Worm (Caenorhabditis elegans) whole organism, L3 larva: Measurements from ENCODE around the gene B0024.3.

Source experiments
- aly-2 ChIP-seq: fragments of 150-350 bp; optimal IDR thresholded peaks from 2 replicates; lab custom pipeline; 2014; ENCODE audit warnings: missing biosample characterization, missing genetic modification characterization
- ceh-82 ChIP-seq: fragments of 150-350 bp; optimal IDR thresholded peaks from 2 replicates; lab custom pipeline; 2014; ENCODE audit warnings: missing biosample characterization, missing genetic modification characterization
- ceh-9 ChIP-seq: sonication (generic microtip); optimal IDR thresholded peaks from 2 replicates; lab custom pipeline; 2018; ENCODE audit warnings: missing biosample characterization, missing genetic modification characterization
- egl-5 ChIP-seq: fragments of 150-350 bp; optimal IDR thresholded peaks from 2 replicates; lab custom pipeline; 2017; ENCODE audit warnings: missing biosample characterization, missing genetic modification reagents, missing genetic modification characterization, inconsistent platforms
- elt-2 ChIP-seq: sonication (generic microtip); optimal IDR thresholded peaks from 2 replicates; lab custom pipeline; 2016; ENCODE audit warnings: missing genetic modification reagents, mild to moderate bottlenecking, missing genetic modification characterization, missing compliant biosample characterization
- elt-3 ChIP-seq, 3 experiments: fragments of 150-350 bp in 1 of 3; sonication (generic microtip) in 2 of 3; optimal IDR thresholded peaks; 2 replicates in 2 of 3; 4 replicates in 1 of 3; lab custom pipeline; 2014 to 2017; ENCODE audit warnings: missing biosample characterization in 3 of 3, missing genetic modification characterization in 3 of 3
- eor-1 ChIP-seq, 2 experiments: fragments of 150-350 bp; optimal IDR thresholded peaks; 2 replicates each; lab custom pipeline; 2014 to 2018; ENCODE audit warnings: missing biosample characterization in 2 of 2, missing genetic modification characterization in 2 of 2
- fkh-10 ChIP-seq: sonication (generic microtip); optimal IDR thresholded peaks from 2 replicates; lab custom pipeline; 2017; ENCODE audit warnings: missing biosample characterization, missing genetic modification reagents, missing genetic modification characterization
- fkh-2 ChIP-seq: fragments of 150-350 bp; optimal IDR thresholded peaks from 2 replicates; lab custom pipeline; 2014; ENCODE audit warnings: missing biosample characterization, missing genetic modification reagents, missing genetic modification characterization
- fos-1 ChIP-seq: fragments of 150-350 bp; optimal IDR thresholded peaks from 2 replicates; lab custom pipeline; 2014; ENCODE audit warnings: missing biosample characterization, missing genetic modification characterization
- hmg-11 ChIP-seq: sonication (generic microtip); optimal IDR thresholded peaks from 2 replicates; lab custom pipeline; 2016; ENCODE audit warnings: missing genetic modification characterization, missing compliant biosample characterization
- jun-1 ChIP-seq: fragments of 150-350 bp; optimal IDR thresholded peaks from 2 replicates; lab custom pipeline; 2014; ENCODE audit warnings: missing biosample characterization, missing genetic modification reagents, missing genetic modification characterization
- lin-15B ChIP-seq: fragments of 150-350 bp; optimal IDR thresholded peaks from 2 replicates; lab custom pipeline; 2014; ENCODE audit warnings: missing biosample characterization, missing genetic modification characterization
- lin-39 ChIP-seq: fragments of 150-350 bp; optimal IDR thresholded peaks from 2 replicates; lab custom pipeline; 2018; ENCODE audit warnings: missing biosample characterization, missing genetic modification reagents, missing genetic modification characterization
- mml-1 ChIP-seq: fragments of 150-350 bp; sonication (generic microtip); optimal IDR thresholded peaks from 3 replicates; lab custom pipeline; 2014; ENCODE audit warnings: missing biosample characterization, missing genetic modification characterization
- nfya-1 ChIP-seq: sonication (generic microtip); optimal IDR thresholded peaks from 2 replicates; lab custom pipeline; 2017; ENCODE audit warnings: missing genetic modification characterization, mild to moderate bottlenecking, missing compliant biosample characterization, antibody characterized with exemption, moderate library complexity; ENCODE audit not compliant: insufficient read depth
- nhr-23 ChIP-seq: fragments of 150-350 bp; optimal IDR thresholded peaks from 2 replicates; lab custom pipeline; 2014; ENCODE audit warnings: missing biosample characterization, missing genetic modification reagents, missing genetic modification characterization
- nhr-43 ChIP-seq: sonication (generic microtip); optimal IDR thresholded peaks from 2 replicates; lab custom pipeline; 2016; ENCODE audit warnings: mild to moderate bottlenecking, missing genetic modification characterization, missing compliant biosample characterization; ENCODE audit not compliant: poor library complexity, severe bottlenecking
- nhr-67 ChIP-seq: fragments of 150-350 bp; optimal IDR thresholded peaks from 2 replicates; lab custom pipeline; 2014; ENCODE audit warnings: missing biosample characterization, missing genetic modification characterization
- nhr-77 ChIP-seq: fragments of 150-350 bp; optimal IDR thresholded peaks from 2 replicates; lab custom pipeline; 2014; ENCODE audit warnings: missing biosample characterization, missing genetic modification characterization
- pha-4 ChIP-seq: fragments of 150-350 bp; optimal IDR thresholded peaks from 2 replicates; lab custom pipeline; 2014; ENCODE audit warnings: missing biosample characterization, missing genetic modification reagents, missing genetic modification characterization
- pqm-1 ChIP-seq: fragments of 150-350 bp; optimal IDR thresholded peaks from 2 replicates; lab custom pipeline; 2017; ENCODE audit warnings: missing biosample characterization, missing genetic modification characterization, inconsistent platforms
- sea-2 ChIP-seq: fragments of 150-350 bp; sonication (generic microtip); optimal IDR thresholded peaks from 4 replicates; lab custom pipeline; 2014; ENCODE audit warnings: missing biosample characterization, missing genetic modification reagents, missing genetic modification characterization
- skn-1 ChIP-seq: fragments of 150-350 bp; optimal IDR thresholded peaks from 2 replicates; lab custom pipeline; 2014; ENCODE audit warnings: missing biosample characterization, missing genetic modification characterization
- snpc-4 ChIP-seq: fragments of 150-350 bp; optimal IDR thresholded peaks from 2 replicates; lab custom pipeline; 2014; ENCODE audit warnings: missing biosample characterization, missing genetic modification characterization
- tbx-2 ChIP-seq: sonication (generic microtip); optimal IDR thresholded peaks from 2 replicates; lab custom pipeline; 2016; ENCODE audit warnings: mild to moderate bottlenecking, missing genetic modification characterization, missing compliant biosample characterization

Gene B0024.3

ce11 chrV:10273837-10274236 lies 13.5 kb upstream of the B0024.3 start (continued):
- TF ChIP-seq pqm-1 (no peak), fkh-10 (peak; percentile 85), nhr-67 (tag; lab: Kevin White, UChicago) (no peak), fkh-2 (tag; lab: Kevin White, UChicago) (no peak), nhr-43 (tag; lab: Kevin White, UChicago) (no peak), nhr-77 (tag; lab: Kevin White, UChicago) (no peak), aly-2 (tag; lab: Kevin White, UChicago) (no peak)

- peak; percentile 46 for TF ChIP-seq egl-5 (tag; lab: Kevin White, UChicago)
- peak; percentile 42 for TF ChIP-seq lin-39 (tag; lab: Kevin White, UChicago)
- TF ChIP-seq nhr-23 (tag; lab: Kevin White, UChicago): no peak
- TF ChIP-seq nfya-1: peak; percentile 20
- TF ChIP-seq hmg-11 (tag; lab: Kevin White, UChicago): peak; percentile 4
- peak; percentile 68 for TF ChIP-seq snpc-4 (tag; lab: Kevin White, UChicago)
Observed at ce11 chrV:10275619-10276018, 11.7 kb upstream of the B0024.3 start, which contains the start of gene Y22F5A.11. Y22F5A.11 (minus strand) TSS chrV:10275646.

ce11 chrV:10276038-10276437 lies 11.3 kb upstream of the B0024.3 start:
- no peak for TF ChIP-seq hmg-11 (tag; lab: Kevin White, UChicago)

- TF ChIP-seq elt-2 (tag; lab: Kevin White, UChicago) (peak; percentile 87), pqm-1 (peak; percentile 83), eor-1 (tag; optimal IDR thresholded peaks at IDR 0.05; lab: Kevin White, UChicago) (no peak)
Observed at ce11 chrV:10277579-10277978, 9.8 kb upstream of the B0024.3 start, which contains the start of gene lys-1. lys-1 (plus strand) TSS chrV:10277904.

- TF ChIP-seq pqm-1 (peak; percentile 85), egl-5 (tag; lab: Kevin White, UChicago) (no peak), hmg-11 (tag; lab: Kevin White, UChicago) (no peak), elt-2 (tag; lab: Kevin White, UChicago) (peak; percentile 89), fkh-10 (no peak), ceh-9 (tag; lab: Kevin White, UChicago) (no peak), elt-3 (tag; optimal IDR thresholded peaks at IDR 0.05; lab: Kevin White, UChicago) (no peak), jun-1 (tag; lab: Kevin White, UChicago) (peak; percentile 37), lin-15B (tag; lab: Kevin White, UChicago) (no peak), mml-1 (tag; lab: Kevin White, UChicago) (no peak), pha-4 (peak; percentile 34), fkh-2 (tag; lab: Kevin White, UChicago) (no peak), fos-1 (tag; lab: Kevin White, UChicago) (peak; percentile 23), tbx-2 (tag; lab: Kevin White, UChicago) (no peak), sea-2 (GFP tag; lab: Kevin White, UChicago) (no peak), ceh-82 (no peak)
Observed at ce11 chrV:10280112-10280511, 7.2 kb upstream of the B0024.3 start.

- peak; percentile 8 for TF ChIP-seq skn-1 (tag; lab: Kevin White, UChicago)
- TF ChIP-seq jun-1 (tag; lab: Kevin White, UChicago): peak; percentile 24
- no peak for TF ChIP-seq nfya-1
- TF ChIP-seq pqm-1: peak; percentile 95
- TF ChIP-seq eor-1 (tag; optimal IDR thresholded peaks at IDR 0.05; lab: Kevin White, UChicago): no peak
- peak; percentile 84 for TF ChIP-seq elt-2 (tag; lab: Kevin White, UChicago)
- no peak for TF ChIP-seq nhr-67 (tag; lab: Kevin White, UChicago)
- no peak for TF ChIP-seq hmg-11 (tag; lab: Kevin White, UChicago)
- peak; percentile 20 for TF ChIP-seq pha-4
Observed at ce11 chrV:10281374-10281773, 6.0 kb upstream of the B0024.3 start, which contains the start of gene lys-2. lys-2 (minus strand) TSS chrV:10281474.

ce11 chrV:10283444-10283843 lies 3.9 kb upstream of the B0024.3 start, which contains the start of gene lys-3:
lys-3 (minus strand) TSS chrV:10283544.
- TF ChIP-seq pqm-1 (peak; percentile 19), aly-2 (tag; lab: Kevin White, UChicago) (no peak)
- TF ChIP-seq, all 47 proteins: peak for 1
